Worm (Caenorhabditis elegans) whole organism, late embryonic: ENCODE data around the gene odd-2.

ENCODE experiments used
- C08G9.2 ChIP-seq: sonication (generic microtip); optimal IDR thresholded peaks from 2 replicates; lab custom pipeline; 2016; ENCODE audit warnings: mild to moderate bottlenecking, missing genetic modification characterization, moderate library complexity, missing compliant biosample characterization
- F13H6.1 ChIP-seq: sonication (generic microtip); optimal IDR thresholded peaks from 2 replicates; lab custom pipeline; 2016; ENCODE audit warnings: missing genetic modification characterization, missing compliant biosample characterization
- K02D7.2 ChIP-seq: sonication (generic microtip); optimal IDR thresholded peaks from 2 replicates; lab custom pipeline; 2017; ENCODE audit warnings: mild to moderate bottlenecking, missing genetic modification characterization, missing compliant biosample characterization
- Y22D7AL.16 ChIP-seq: sonication (generic microtip); optimal IDR thresholded peaks from 2 replicates; lab custom pipeline; 2016; ENCODE audit warnings: missing genetic modification characterization, missing compliant biosample characterization
- ahr-1 ChIP-seq: sonication (generic microtip); optimal IDR thresholded peaks from 2 replicates; lab custom pipeline; 2016; ENCODE audit warnings: missing genetic modification characterization, missing compliant biosample characterization
- ama-1 ChIP-seq: fragments of 150-350 bp; optimal IDR thresholded peaks from 2 replicates; lab custom pipeline; 2014
- ceh-14 ChIP-seq: sonication (generic microtip); optimal IDR thresholded peaks from 2 replicates; lab custom pipeline; 2016; ENCODE audit warnings: missing genotype, missing genetic modification characterization, missing compliant biosample characterization
- ceh-19 ChIP-seq: fragments of 200-800 bp; sonication (Bioruptor generic); optimal IDR thresholded peaks from 2 replicates; lab custom pipeline; 2018; ENCODE audit warnings: mild to moderate bottlenecking, missing genetic modification characterization, missing compliant biosample characterization
- ceh-22 ChIP-seq: sonication (generic microtip); optimal IDR thresholded peaks from 2 replicates; lab custom pipeline; 2017; ENCODE audit warnings: missing biosample characterization, missing genetic modification characterization
- ceh-30 ChIP-seq: fragments of 150-350 bp; optimal IDR thresholded peaks from 2 replicates; lab custom pipeline; 2014; ENCODE audit warnings: missing biosample characterization, missing genetic modification characterization
- ceh-31 ChIP-seq: sonication (generic microtip); optimal IDR thresholded peaks from 2 replicates; lab custom pipeline; 2016; ENCODE audit warnings: missing genetic modification characterization, missing compliant biosample characterization
- ceh-34 ChIP-seq: sonication (generic microtip); optimal IDR thresholded peaks from 2 replicates; lab custom pipeline; 2016; ENCODE audit warnings: mild to moderate bottlenecking, missing genetic modification characterization, missing compliant biosample characterization
- ceh-45 ChIP-seq: fragments of 200-800 bp; sonication (Bioruptor generic); IDR thresholded peaks from 2 replicates; pipeline ENCODE4 v1.3.6; 2022; ENCODE audit warnings: missing genetic modification reagents, missing genetic modification characterization, missing compliant biosample characterization
- ceh-6 ChIP-seq: fragments of 200-800 bp; sonication (Bioruptor generic); optimal IDR thresholded peaks from 2 replicates; lab custom pipeline; 2018; ENCODE audit warnings: mild to moderate bottlenecking, missing genetic modification characterization, missing compliant biosample characterization
- elt-2 ChIP-seq: sonication (generic microtip); optimal IDR thresholded peaks from 2 replicates; lab custom pipeline; 2016; ENCODE audit warnings: missing genetic modification reagents, missing genetic modification characterization, missing compliant biosample characterization
- elt-4 ChIP-seq: sonication (generic microtip); optimal IDR thresholded peaks from 2 replicates; lab custom pipeline; 2016; ENCODE audit warnings: missing genetic modification characterization, missing compliant biosample characterization
- eyg-1 ChIP-seq: sonication (generic microtip); optimal IDR thresholded peaks from 2 replicates; lab custom pipeline; 2016; ENCODE audit warnings: missing genotype, missing genetic modification characterization, missing compliant biosample characterization
- fax-1 ChIP-seq: sonication (generic microtip); optimal IDR thresholded peaks from 2 replicates; lab custom pipeline; 2016; ENCODE audit warnings: missing genotype, missing genetic modification characterization, missing compliant biosample characterization
- fkh-10 ChIP-seq: fragments of 150-350 bp; optimal IDR thresholded peaks from 2 replicates; lab custom pipeline; 2014; ENCODE audit warnings: missing biosample characterization, missing genetic modification reagents, missing genetic modification characterization
- gmeb-2 ChIP-seq: sonication (generic microtip); optimal IDR thresholded peaks from 2 replicates; lab custom pipeline; 2016; ENCODE audit warnings: missing genetic modification characterization, inconsistent platforms, missing compliant biosample characterization
- hlh-15 ChIP-seq: sonication (generic microtip); optimal IDR thresholded peaks from 2 replicates; lab custom pipeline; 2016; ENCODE audit warnings: missing genetic modification characterization, missing compliant biosample characterization
- hlh-30 ChIP-seq: sonication (generic microtip); optimal IDR thresholded peaks from 2 replicates; lab custom pipeline; 2017; ENCODE audit warnings: antibody characterized with exemption, missing genetic modification characterization, missing compliant biosample characterization; ENCODE audit not compliant: insufficient read depth
- lim-6 ChIP-seq: sonication (generic microtip); optimal IDR thresholded peaks from 2 replicates; lab custom pipeline; 2016; ENCODE audit warnings: missing genetic modification characterization, missing compliant biosample characterization
- madf-2 ChIP-seq: sonication (generic microtip); optimal IDR thresholded peaks from 2 replicates; lab custom pipeline; 2017; ENCODE audit warnings: missing genetic modification characterization, missing compliant biosample characterization
- mec-3 ChIP-seq: sonication (generic microtip); optimal IDR thresholded peaks from 2 replicates; lab custom pipeline; 2016; ENCODE audit warnings: borderline replicate concordance, missing genetic modification characterization, missing compliant biosample characterization
- nfya-1 ChIP-seq: sonication (generic microtip); optimal IDR thresholded peaks from 2 replicates; lab custom pipeline; 2017; ENCODE audit warnings: missing genetic modification characterization, mild to moderate bottlenecking, missing compliant biosample characterization, antibody characterized with exemption, moderate library complexity
- odd-2 ChIP-seq: sonication (generic microtip); optimal IDR thresholded peaks from 2 replicates; lab custom pipeline; 2017; ENCODE audit warnings: antibody characterized with exemption, mild to moderate bottlenecking, missing genetic modification characterization, missing compliant biosample characterization
- pat-9 ChIP-seq: fragments of 200-800 bp; sonication (Bioruptor generic); optimal IDR thresholded peaks from 2 replicates; lab custom pipeline; 2018; ENCODE audit warnings: mild to moderate bottlenecking, missing genetic modification characterization, moderate library complexity, missing compliant biosample characterization
- pha-2 ChIP-seq: sonication (generic microtip); optimal IDR thresholded peaks from 2 replicates; lab custom pipeline; 2017; ENCODE audit warnings: mild to moderate bottlenecking, missing genetic modification characterization, missing compliant biosample characterization
- pros-1 ChIP-seq: fragments of 150-350 bp; optimal IDR thresholded peaks from 2 replicates; lab custom pipeline; 2014; ENCODE audit warnings: missing biosample characterization, missing genetic modification reagents, missing genetic modification characterization
- ref-2 ChIP-seq: sonication (generic microtip); optimal IDR thresholded peaks from 2 replicates; lab custom pipeline; 2016; ENCODE audit warnings: missing genetic modification characterization, missing compliant biosample characterization
- rnt-1 ChIP-seq: sonication (generic microtip); optimal IDR thresholded peaks from 2 replicates; lab custom pipeline; 2016; ENCODE audit warnings: missing genetic modification characterization, missing compliant biosample characterization
- tbx-2 ChIP-seq: sonication (generic microtip); optimal IDR thresholded peaks from 2 replicates; lab custom pipeline; 2016; ENCODE audit warnings: missing genetic modification characterization, missing compliant biosample characterization
- unc-42 ChIP-seq: sonication (generic microtip); optimal IDR thresholded peaks from 2 replicates; lab custom pipeline; 2016; ENCODE audit warnings: missing genotype, missing genetic modification characterization, missing compliant biosample characterization
- unc-55 ChIP-seq: sonication (generic microtip); optimal IDR thresholded peaks from 2 replicates; lab custom pipeline; 2017; ENCODE audit warnings: missing biosample characterization, missing genetic modification reagents, missing genetic modification characterization
- ztf-16 ChIP-seq: sonication (generic microtip); optimal IDR thresholded peaks from 2 replicates; lab custom pipeline; 2017; ENCODE audit warnings: missing genetic modification characterization, missing compliant biosample characterization

odd-2 gene

DNA sequence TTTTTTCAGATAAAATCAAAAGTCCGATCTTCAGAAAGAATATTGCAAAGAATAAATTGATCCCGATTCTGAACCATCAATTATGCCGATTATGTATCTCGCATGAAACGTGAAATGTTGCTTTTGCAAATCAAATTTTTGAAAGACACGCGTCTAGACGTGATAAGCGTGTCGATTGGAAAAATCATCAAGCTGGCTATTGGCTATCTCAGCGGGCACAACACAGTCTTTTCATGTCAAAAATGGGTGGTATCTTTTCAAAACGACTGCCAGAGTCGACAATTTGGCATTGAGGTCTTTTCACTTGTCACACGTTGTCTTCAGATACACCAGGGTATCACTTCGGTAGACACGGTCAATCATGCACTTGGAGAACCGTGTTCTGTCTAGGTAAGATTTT lies 36.3 kb upstream of the odd-2 start, which contains the start of gene daf-9:
Gene daf-9, plus strand, starts transcription at position 301 of the 400 bp plus-strand sequence.
- TF ChIP-seq ceh-14 (no peak), madf-2 (tag; lab: Kevin White, UChicago) (no peak), K02D7.2 (tag; lab: Kevin White, UChicago) (no peak), unc-55 (GFP tag; lab: Kevin White, UChicago) (no peak), fkh-10 (GFP tag; lab: Kevin White, UChicago) (no peak), ceh-30 (tag; lab: Kevin White, UChicago) (no peak), ahr-1 (tag; lab: Kevin White, UChicago) (no peak), ceh-6 (GFP tag; lab: Kevin White, UChicago) (no peak), pat-9 (tag; lab: Kevin White, UChicago) (no peak), odd-2 (tag; lab: Kevin White, UChicago) (no peak), gmeb-2 (tag; lab: Kevin White, UChicago) (no peak), ceh-19 (no peak), ceh-31 (tag; lab: Kevin White, UChicago) (no peak), rnt-1 (tag; lab: Kevin White, UChicago) (no peak), pros-1 (tag; lab: Kevin White, UChicago) (no peak), hlh-15 (tag; lab: Kevin White, UChicago) (no peak), mec-3 (no peak), ceh-22 (no peak)

DNA sequence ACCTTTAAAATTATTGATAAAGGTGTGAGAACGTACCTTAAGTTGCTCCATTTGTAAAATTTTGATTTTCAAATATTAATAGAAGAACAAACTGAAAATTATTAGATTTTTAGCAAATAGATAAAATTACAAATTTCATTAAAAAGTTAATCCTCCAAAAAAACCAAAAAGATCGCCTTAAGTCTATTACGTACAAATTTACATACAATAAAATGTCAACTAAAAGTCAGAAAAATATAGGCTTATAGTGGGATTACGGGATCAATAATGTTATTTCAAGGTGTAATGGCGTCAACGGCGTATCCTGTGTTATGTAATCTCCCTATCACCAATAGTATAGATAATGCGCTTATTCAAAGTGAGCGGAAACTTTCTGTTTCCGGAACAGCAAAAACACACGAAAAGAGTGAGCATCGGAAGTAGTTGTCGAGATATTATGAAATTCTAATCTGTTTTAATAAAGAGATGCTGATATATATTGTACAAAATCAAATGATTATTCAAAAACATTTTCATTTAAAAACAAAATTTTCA lies 33.9 kb upstream of the odd-2 start, which contains the start of gene ceh-54:
Gene ceh-54, minus strand, starts transcription at position 51 of the 534 bp plus-strand sequence.
- TF ChIP-seq tbx-2 (tag; lab: Kevin White, UChicago), result no peak
- no peak for TF ChIP-seq lim-6 (tag; lab: Kevin White, UChicago)
- TF ChIP-seq ama-1 (lab: Kevin White, UChicago), result no peak
- no peak for TF ChIP-seq ref-2
- TF ChIP-seq hlh-30 (tag; lab: Kevin White, UChicago), result no peak

DNA sequence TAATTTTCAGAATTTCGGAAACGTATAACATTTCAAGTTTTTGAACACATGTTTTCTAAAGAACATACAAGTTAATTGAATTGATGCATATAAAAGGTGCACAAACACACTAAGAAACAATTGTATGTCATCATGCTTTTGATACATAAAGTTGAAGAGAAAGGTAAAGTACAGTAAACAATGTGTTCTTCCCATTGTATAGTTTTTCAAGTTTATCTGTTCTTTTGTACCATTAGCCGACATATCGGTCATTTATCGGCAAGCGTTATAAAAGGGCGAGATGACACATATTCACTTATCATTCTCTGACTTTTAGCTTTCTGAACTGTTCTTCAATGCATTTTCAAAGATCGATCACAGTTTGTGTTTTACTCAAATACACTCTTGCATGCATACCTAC lies 29.6 kb upstream of the odd-2 start, which contains the start of gene T13C5.9:
Gene T13C5.9, plus strand, starts transcription at position 301 of the 400 bp plus-strand sequence.
- TF ChIP-seq ceh-34 (tag; lab: Kevin White, UChicago), result no peak
- no peak for TF ChIP-seq gmeb-2 (tag; lab: Kevin White, UChicago)
- no peak for TF ChIP-seq unc-55 (GFP tag; lab: Kevin White, UChicago)

DNA sequence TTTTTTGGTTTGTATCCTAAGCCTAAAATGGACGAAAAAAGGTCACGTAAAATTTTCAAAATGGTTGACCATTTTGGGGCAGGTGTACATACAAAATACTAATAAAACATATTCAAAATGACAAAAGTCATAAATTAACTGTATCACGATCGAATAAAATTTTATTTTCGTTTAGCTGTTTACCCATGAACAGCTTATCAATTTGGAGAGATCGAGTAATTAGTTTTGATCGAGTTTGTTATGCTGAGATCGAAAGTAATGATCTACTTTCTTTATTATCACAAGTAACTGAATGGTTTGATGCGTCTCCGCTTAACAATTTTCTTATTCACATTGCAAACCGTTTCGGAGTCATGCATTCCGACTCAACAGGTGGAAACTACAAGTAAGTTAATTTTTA lies 27.5 kb upstream of the odd-2 start, which contains the start of gene T13C5.10:
Gene T13C5.10, plus strand, starts transcription at position 301 of the 400 bp plus-strand sequence.
- TF ChIP-seq eyg-1 (tag; lab: Kevin White, UChicago) (no peak), C08G9.2 (tag; lab: Kevin White, UChicago) (no peak), lim-6 (tag; lab: Kevin White, UChicago) (no peak), unc-42 (tag; lab: Kevin White, UChicago) (no peak), F13H6.1 (tag; lab: Kevin White, UChicago) (no peak), fax-1 (tag; lab: Kevin White, UChicago) (no peak), elt-4 (no peak), Y22D7AL.16 (tag; lab: Kevin White, UChicago) (no peak), ztf-16 (no peak), pha-2 (no peak), ceh-31 (tag; lab: Kevin White, UChicago) (no peak), nfya-1 (no peak), elt-2 (tag; lab: Kevin White, UChicago) (no peak), ceh-45 (no peak), ref-2 (no peak), odd-2 (tag; lab: Kevin White, UChicago) (no peak)
